Fruit fly (Drosophila melanogaster) Kc167 (cell line): ENCODE measurements around the gene CG9586.

ENCODE experiments used
- Myc ChIP-seq: fragments of >200 bp; optimal IDR thresholded peaks from 2 replicates; lab custom pipeline; 2017; ENCODE audit warnings: missing external identifiers
- Sin3A ChIP-seq: fragments of >200 bp; optimal IDR thresholded peaks from 2 replicates; lab custom pipeline; 2018; ENCODE audit warnings: missing external identifiers
- h ChIP-seq: fragments of >200 bp; optimal IDR thresholded peaks from 3 replicates; lab custom pipeline; 2018; ENCODE audit warnings: missing external identifiers
- insv ChIP-seq: fragments of >200 bp; optimal IDR thresholded peaks from 3 replicates; lab custom pipeline; 2018; ENCODE audit warnings: missing external identifiers
- psq ChIP-seq: fragments of >200 bp; optimal IDR thresholded peaks from 2 replicates; lab custom pipeline; 2017; ENCODE audit warnings: missing external identifiers
- ttk ChIP-seq: sonication (Bioruptor generic); optimal IDR thresholded peaks from 2 replicates; lab custom pipeline; 2017; ENCODE audit warnings: missing external identifiers

The CG9586 gene

DNA sequence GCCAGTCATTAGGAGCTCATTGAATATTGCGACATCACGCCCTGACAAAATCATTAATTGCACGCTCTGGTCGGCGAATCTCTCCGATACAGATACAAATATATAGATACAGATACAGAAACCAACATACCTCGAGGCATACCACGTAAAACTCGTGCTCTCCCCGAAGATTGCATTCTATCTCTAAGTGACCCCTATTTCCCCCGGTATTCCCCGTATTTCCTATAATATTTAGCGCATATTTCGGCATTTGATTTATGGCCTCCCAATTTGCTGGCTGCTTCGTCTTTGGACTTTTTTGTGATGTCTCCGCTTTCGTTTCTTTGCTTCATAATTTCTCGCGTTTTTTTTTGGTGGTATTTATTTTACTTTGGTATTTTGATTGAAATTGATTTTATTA, 26.0 kb upstream of the CG9586 start:
- TF ChIP-seq ttk (lab: Kevin White, UChicago): no peak
- no peak for TF ChIP-seq psq (lab: Kevin White, UChicago)
- TF ChIP-seq insv (lab: Kevin White, UChicago): no peak
- TF ChIP-seq h: no peak
- TF ChIP-seq Myc (lab: Kevin White, UChicago): no peak
- TF ChIP-seq Sin3A (lab: Kevin White, UChicago): no peak

DNA sequence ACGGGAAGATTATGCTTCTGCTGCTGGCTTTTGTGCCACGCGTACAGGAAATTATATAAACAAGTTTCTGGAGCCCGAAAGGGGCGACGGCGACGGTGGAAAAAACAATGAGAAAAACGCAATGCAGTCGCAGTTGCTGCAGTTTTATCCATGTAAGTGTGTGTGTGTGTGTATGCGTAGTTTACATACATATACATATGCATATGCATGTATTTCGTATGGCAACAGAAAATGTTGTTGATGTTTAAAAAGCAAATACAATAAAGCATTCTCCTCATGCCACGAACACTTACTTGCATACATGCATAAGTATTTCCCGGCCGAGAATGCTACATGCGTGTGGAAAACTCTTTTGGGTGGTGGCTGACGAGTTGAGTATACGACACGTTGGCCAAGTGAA, 24.0 kb upstream of the CG9586 start:
- TF ChIP-seq Sin3A (lab: Kevin White, UChicago): no peak
- no peak for TF ChIP-seq h
- no peak for TF ChIP-seq psq (lab: Kevin White, UChicago)
- TF ChIP-seq ttk (lab: Kevin White, UChicago): no peak
- TF ChIP-seq insv (lab: Kevin White, UChicago): no peak
- TF ChIP-seq Myc (lab: Kevin White, UChicago): no peak

DNA sequence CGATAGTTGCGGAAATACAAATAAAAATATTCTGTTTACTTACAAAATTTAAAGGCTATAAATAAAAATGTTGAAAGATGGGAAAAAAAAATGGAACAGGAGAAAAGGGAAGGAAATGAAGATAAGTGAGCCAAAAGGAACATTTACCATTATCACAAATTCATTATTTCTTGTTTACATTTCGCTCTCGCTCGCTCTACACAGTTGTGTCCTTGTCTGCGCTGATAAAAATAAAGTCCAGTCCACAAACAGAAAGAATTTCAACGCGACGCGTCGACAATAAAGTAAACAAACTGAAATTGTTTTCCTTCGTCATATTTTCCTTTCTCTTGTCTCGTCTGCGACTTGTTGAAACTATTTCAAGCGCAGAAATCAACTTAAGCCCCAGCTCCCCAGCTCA, 23.0 kb upstream of the CG9586 start:
- TF ChIP-seq Myc (lab: Kevin White, UChicago): no peak
- no peak for TF ChIP-seq insv (lab: Kevin White, UChicago)
- TF ChIP-seq h: no peak
- no peak for TF ChIP-seq Sin3A (lab: Kevin White, UChicago)
- no peak for TF ChIP-seq ttk (lab: Kevin White, UChicago)
- no peak for TF ChIP-seq psq (lab: Kevin White, UChicago)

DNA sequence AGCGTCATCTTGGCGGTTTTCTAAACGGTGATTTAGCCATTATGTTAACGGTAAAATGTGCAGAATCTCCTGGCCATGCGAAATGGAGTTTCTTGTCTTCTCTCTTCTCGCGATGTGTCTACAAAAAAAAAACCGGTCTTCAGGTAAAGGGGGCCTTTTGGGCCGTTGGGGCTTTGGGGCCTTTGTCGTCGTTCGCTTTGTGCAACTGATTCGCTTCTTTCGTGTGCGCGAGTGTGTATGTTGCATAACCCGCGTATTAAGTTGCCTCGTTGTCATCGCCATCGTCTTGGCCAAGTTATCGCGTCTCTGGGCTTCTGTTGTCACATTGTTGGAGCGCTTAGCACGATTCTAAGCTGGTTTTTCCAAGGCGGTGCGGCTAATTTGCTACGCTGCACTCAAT, 22.5 kb upstream of the CG9586 start:
- TF ChIP-seq Sin3A (lab: Kevin White, UChicago) (no peak), psq (lab: Kevin White, UChicago) (no peak), insv (lab: Kevin White, UChicago) (no peak), Myc (lab: Kevin White, UChicago) (no peak), h (no peak), ttk (lab: Kevin White, UChicago) (no peak)

DNA sequence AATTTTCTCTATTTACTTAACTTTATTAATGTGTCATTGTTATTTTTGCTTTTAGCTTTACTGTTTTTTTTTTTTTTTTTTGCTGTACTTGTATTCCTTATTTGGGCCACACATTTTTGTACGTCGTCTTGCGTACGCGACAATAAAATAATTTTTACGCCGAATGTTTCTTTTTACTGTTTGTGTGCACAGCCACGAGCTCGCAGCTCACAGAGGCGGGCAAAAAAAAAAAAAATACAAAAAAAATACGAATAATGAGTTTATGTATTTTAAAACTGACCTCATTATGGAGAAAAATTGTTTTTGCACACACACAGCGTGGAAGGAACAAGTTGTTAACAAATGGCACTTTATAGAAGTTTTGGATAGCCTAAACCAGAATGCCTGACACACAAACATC, 21.2 kb upstream of the CG9586 start:
- TF ChIP-seq ttk (lab: Kevin White, UChicago): no peak
- TF ChIP-seq h: no peak
- TF ChIP-seq Sin3A (lab: Kevin White, UChicago): no peak
- TF ChIP-seq insv (lab: Kevin White, UChicago): no peak
- no peak for TF ChIP-seq Myc (lab: Kevin White, UChicago)
- TF ChIP-seq psq (lab: Kevin White, UChicago): no peak

DNA sequence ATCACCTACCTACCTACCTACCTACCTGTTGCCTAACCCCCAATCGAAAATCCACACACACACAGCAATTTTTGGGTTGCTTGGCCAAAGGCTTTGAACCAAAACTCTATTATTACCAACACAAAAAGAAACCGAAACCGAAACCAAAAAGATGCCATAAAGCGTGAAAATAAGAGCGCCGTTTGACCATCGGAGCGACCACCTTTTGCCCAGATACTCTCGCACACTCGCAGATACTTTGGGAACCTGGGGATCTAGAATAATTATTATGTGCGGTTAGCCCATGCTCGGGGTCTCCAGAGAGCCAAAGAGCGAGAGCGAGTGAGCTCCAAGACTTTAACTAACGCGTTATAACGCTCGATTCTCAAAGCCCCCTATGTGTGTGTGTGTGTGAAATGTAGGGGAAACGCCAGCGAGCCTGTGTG, 16.2 kb upstream of the CG9586 start:
- TF ChIP-seq Sin3A (lab: Kevin White, UChicago) (no peak), insv (lab: Kevin White, UChicago) (no peak), ttk (lab: Kevin White, UChicago) (no peak), psq (lab: Kevin White, UChicago) (no peak), h (no peak), Myc (lab: Kevin White, UChicago) (no peak)

DNA sequence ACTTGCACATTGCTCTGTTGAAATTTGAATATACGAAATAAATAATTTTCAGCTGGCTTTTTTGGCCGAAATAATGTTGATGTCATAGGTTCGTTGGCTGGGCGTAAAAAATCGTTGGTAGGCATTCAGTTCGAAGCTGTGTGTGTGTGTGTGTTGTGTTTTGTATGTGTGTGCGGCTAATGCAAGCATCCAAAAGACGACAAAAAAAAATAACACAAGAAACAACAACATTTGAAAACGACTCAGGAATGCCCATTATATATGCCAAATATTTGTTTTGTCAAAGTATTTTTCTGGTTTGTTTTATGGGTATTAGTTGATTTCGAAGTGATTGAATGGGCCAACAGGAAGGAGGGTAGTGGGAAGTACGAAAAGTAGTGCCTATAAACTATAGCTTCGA, 15.4 kb upstream of the CG9586 start:
- TF ChIP-seq insv (lab: Kevin White, UChicago) (no peak), Myc (lab: Kevin White, UChicago) (no peak), ttk (lab: Kevin White, UChicago) (no peak), psq (lab: Kevin White, UChicago) (no peak), Sin3A (lab: Kevin White, UChicago) (no peak), h (no peak)

DNA sequence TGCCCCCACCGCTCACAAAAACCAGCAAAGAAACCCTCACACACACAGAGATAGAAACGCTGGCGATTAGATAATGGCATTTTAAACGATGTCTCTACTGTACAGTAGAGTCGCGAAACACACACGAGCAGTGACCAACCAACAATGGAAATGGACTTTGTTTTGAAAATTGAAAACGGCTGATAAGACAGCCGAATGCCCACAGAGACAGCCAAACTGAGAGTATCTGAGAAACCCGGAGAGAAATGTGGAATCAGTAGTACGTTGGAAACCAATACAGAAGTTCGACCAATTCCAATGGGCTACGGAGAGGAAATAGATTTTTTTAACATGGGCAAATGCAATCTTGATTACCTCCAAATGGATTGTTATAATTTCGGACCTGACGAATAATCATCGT, 13.0 kb upstream of the CG9586 start:
- TF ChIP-seq insv (lab: Kevin White, UChicago) (no peak), ttk (lab: Kevin White, UChicago) (no peak), psq (lab: Kevin White, UChicago) (no peak), Sin3A (lab: Kevin White, UChicago) (no peak), h (no peak), Myc (lab: Kevin White, UChicago) (no peak)

DNA sequence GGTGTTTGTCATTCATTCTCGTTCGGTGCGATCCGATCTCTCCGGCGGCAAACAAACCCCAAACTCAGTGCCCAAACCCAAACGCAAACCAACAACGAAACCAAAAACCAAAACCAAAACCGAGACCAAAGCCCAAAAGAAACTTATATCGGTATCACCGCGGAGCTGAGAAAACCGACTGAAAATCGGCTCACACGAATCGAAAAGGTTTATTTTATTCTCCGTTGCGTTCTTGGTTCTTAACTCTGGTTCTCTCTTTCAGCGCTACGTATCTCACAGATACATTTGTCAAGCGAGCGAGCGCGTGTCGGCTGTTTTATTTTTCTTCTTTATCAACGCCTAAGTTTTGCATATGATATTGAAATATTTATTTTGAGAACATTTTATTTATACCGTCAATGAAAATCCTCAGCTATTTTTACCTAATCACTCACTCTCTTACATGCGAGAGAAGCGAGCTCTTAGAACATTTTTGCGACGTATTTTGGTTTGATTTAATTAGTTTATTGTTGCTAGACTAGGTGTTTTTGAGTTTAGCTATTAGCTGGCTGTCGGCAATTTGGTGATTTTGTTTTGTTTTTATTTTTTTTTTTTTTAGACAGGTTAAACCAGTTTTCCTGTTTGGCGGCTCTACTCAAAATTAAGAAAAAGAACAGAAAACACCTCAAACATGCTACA, 12.3 kb upstream of the CG9586 start:
- no peak for TF ChIP-seq ttk (lab: Kevin White, UChicago)
- TF ChIP-seq Sin3A (lab: Kevin White, UChicago): no peak
- no peak for TF ChIP-seq insv (lab: Kevin White, UChicago)
- TF ChIP-seq Myc (lab: Kevin White, UChicago): no peak
- TF ChIP-seq psq (lab: Kevin White, UChicago): no peak
- no peak for TF ChIP-seq h

DNA sequence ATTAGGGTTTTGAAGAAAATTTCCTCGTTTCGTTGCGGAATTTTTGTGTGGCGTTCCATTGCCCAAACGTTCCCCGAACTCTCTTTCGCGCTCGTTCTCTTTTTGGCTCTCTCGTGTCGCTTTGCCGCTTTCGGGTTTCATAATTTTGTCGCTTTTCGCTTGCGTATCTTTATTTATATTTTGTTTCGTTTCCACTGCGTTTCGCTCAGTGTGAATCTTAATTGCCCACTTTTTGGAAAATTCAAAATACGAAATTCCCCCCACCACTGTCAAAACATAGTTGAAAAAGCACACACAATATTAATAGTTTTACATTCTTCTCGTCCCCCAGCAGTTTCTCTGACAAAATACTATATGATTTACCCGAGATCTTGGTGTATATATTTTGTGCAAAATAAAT, 10.5 kb upstream of the CG9586 start:
- TF ChIP-seq psq (lab: Kevin White, UChicago) (no peak), insv (lab: Kevin White, UChicago) (no peak), ttk (lab: Kevin White, UChicago) (no peak), Myc (lab: Kevin White, UChicago) (no peak), Sin3A (lab: Kevin White, UChicago) (no peak), h (no peak)

DNA sequence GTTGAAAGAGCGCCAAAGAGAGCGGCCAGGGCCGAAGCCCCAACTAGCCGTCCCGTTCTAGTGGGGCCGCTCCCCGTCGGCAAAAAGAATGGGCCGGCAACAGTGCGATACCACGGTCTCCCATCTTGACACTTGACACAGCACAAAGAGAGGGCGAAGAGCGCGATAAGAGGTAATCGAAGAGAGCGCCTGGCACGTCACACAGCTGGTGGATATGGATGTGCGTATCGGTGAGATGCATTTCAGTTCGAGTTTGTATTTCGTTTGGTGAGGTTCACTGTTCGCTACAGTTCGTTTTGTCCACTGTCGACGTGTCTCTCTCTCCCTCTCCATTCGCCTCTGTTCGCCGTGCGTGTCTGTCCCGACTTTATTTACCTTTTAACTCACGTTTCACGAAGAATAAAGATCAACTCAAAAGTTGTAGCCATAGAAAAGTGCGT, 9.8 kb upstream of the CG9586 start:
- no peak for TF ChIP-seq psq (lab: Kevin White, UChicago)
- TF ChIP-seq ttk (lab: Kevin White, UChicago): no peak
- no peak for TF ChIP-seq insv (lab: Kevin White, UChicago)
- TF ChIP-seq Myc (lab: Kevin White, UChicago): no peak
- no peak for TF ChIP-seq h

DNA sequence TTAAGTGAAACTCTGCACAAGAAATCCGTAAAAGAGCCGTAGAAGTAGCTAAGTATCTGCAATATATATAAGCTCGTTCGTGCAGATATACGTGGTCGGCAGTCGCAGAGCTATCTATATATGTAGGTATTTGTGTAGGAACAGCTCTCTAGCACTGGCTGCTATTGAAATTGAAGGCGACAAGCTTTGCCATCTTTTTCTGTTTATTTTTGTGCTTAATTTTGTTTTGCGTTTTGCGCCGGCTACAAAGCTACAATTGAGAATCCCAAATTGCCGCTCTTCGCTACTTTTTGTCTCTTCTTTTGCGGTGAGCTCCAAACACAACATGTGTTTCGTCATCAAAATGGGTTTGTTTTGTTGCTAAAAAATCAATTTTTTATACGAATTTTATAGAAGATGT, 8.9 kb upstream of the CG9586 start:
- TF ChIP-seq psq (lab: Kevin White, UChicago): no peak
